Worm (Caenorhabditis elegans): ENCODE measurements around the gene T06A10.107.
"Not testable (repeated sequence)": the region's sequence is repeated elsewhere in the genome, so short reads cannot be mapped to it uniquely, and the experiment has no call there.

The T06A10.107 gene

ce11 chrIV:16895288-16895687, 28.0 kb downstream of the T06A10.107 start, which contains the start of gene T06A10.2:
Gene T06A10.2 (plus strand): TSS chrIV:16895588.
- TF ChIP-seq F10E7.11 (tag; optimal IDR thresholded peaks at IDR 0.05); ceh-58 (GFP tag; IDR thresholded peaks at IDR 0.05); lsy-27 (tag; optimal IDR thresholded peaks at IDR 0.05; ENCODE audit: borderline replicate concordance, insufficient read depth): not testable (repeated sequence)

DNA sequence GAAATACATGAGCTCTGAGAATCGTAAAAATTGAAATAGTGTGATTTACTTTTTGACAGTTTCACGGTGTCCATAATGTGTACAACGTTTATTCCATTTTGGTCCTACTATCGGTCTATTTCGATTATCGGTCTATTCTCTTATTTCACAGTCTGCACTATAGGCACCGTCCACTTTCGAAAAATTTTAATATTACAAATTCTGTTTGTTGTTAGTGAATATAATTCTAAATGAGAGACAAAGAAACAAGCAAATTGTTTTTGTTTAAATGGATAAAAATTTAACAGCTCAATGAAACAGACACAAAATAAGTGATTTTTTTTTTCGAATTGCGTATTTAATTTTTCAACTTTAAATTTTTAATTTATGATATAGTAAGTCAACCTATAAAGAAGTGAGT, 30.9 kb downstream of the T06A10.107 start:
- TF ChIP-seq snpc-4 (GFP tag; optimal IDR thresholded peaks at IDR 0.05) (no peak), snpc-4 (tag; optimal IDR thresholded peaks at IDR 0.05) (no peak)

ce11 chrIV:16910831-16911230, 43.5 kb downstream of the T06A10.107 start:
- peak; percentile 93 for TF ChIP-seq hsf-1 (GFP tag; IDR thresholded peaks at IDR 0.05)

DNA sequence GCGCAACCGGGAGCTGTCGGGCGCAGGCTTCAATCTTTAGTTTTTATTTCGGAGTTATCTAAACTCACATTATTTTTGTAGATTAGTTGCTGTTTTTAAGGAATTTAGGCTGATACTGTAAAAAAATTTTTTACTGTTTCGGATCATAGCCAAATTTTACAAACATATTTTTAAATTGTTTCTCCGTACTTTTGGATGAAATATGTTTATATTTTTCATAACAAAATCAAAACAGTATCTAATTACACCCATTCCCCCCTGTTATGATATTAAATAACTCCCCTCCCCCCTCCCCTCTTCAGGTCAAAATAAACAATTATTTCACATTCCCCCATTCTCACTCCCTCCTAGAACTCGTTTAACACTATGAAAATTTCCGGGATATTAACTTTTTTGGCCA, 48.4 kb downstream of the T06A10.107 start, which contains the start of gene Y116A8C.3:
Y116A8C.3 (plus strand) TSS at position 301 of the 400 bp plus-strand sequence.
- no peak for TF ChIP-seq egl-44 (GFP tag; IDR thresholded peaks at IDR 0.05)
- no peak for TF ChIP-seq snpc-4 (GFP tag; optimal IDR thresholded peaks at IDR 0.05)
- TF ChIP-seq snpc-4 (tag; optimal IDR thresholded peaks at IDR 0.05), result peak in 1 of 4 experiments; percentile 44
